Fruit fly (Drosophila melanogaster): Measurements from ENCODE around the gene Pglym87.

DNA sequence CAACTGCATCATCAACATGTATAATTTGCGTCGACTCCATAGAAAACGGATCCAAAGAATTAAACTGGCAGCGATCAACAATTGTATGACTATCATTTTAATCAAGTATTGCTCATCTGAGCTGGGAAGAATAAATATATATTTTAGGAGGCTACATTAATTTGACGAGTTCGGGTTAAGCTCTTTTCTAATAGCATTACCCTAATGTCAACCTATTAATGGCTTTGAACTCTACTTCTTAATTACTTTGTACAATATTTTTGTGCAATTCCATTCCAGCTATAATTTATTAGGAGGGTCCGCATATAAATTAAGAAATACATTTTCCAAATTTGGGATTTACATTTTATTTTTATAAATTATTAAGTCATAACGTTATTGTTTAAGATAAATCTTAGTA lies 4.3 kb upstream of the Pglym87 start, which contains the start of gene Cyp313a2:
- TF ChIP-seq ase (GFP tag; IDR thresholded peaks at IDR 0.05): no peak
- no peak for TF ChIP-seq CG13287 (GFP tag; IDR thresholded peaks at IDR 0.05; ENCODE audit: partially characterized antibody)
- TF ChIP-seq CG6654 (GFP tag; optimal IDR thresholded peaks at IDR 0.05): no peak
- no peak for TF ChIP-seq tup (GFP tag; optimal IDR thresholded peaks at IDR 0.05)
- TF ChIP-seq CG12219 (GFP tag; optimal IDR thresholded peaks at IDR 0.05): no peak
- no peak for TF ChIP-seq CG15269 (tag; optimal IDR thresholded peaks at IDR 0.05)
- TF ChIP-seq CG31224 (GFP tag; IDR thresholded peaks at IDR 0.05): no peak
- TF ChIP-seq CG7357 (GFP tag; IDR thresholded peaks at IDR 0.05): no peak
- TF ChIP-seq CG7987 (GFP tag; optimal IDR thresholded peaks at IDR 0.05): no peak
- TF ChIP-seq Dp (GFP tag; optimal IDR thresholded peaks at IDR 0.05): no peak
- no peak for TF ChIP-seq dysf (GFP tag; IDR thresholded peaks at IDR 0.05)
- no peak for TF ChIP-seq fd3F (GFP tag; optimal IDR thresholded peaks at IDR 0.05)
- TF ChIP-seq sd (tag; optimal IDR thresholded peaks at IDR 0.05): no peak
- no peak for TF ChIP-seq CG17802 (tag; optimal IDR thresholded peaks at IDR 0.05)
